Worm (Caenorhabditis elegans): Measurements from ENCODE around the gene Y38E10A.8.

Y38E10A.8 gene

ce11 chrII:12654447-12654846 lies 47.4 kb downstream of the Y38E10A.8 start, which contains the start of gene rgs-4 (continued):
- no peak for TF ChIP-seq fkh-3 (tag; optimal IDR thresholded peaks at IDR 0.05)
- no peak for TF ChIP-seq K11D2.4 (GFP tag; IDR thresholded peaks at IDR 0.05)

DNA sequence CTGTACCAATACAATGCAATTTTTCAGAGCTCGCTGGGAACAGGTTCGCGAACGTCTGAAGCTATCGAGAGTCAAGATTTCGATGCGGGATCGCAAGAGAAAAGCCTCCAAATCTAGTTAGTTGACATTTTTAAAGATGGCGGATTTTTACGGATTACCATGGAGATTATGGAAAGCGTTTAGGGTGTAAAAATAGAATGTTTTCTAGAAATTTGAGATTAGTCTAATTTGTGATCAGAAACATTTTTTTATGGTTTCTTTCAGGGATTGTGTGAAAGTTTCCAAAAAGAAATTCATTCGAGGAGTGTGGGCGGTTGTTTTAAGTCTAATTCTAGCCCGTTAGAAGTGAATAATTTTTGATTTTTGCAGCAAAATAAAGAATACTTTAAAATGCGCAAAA lies 48.8 kb downstream of the Y38E10A.8 start:
- TF ChIP-seq ztf-28 (GFP tag; IDR thresholded peaks at IDR 0.05) (no peak), cebp-2 (GFP tag; IDR thresholded peaks at IDR 0.05) (no peak), athp-1 (tag; optimal IDR thresholded peaks at IDR 0.05) (no peak), B0261.1 (tag; optimal IDR thresholded peaks at IDR 0.05) (no peak)

ce11 chrII:12657620-12658019 lies 50.6 kb downstream of the Y38E10A.8 start:
- TF ChIP-seq ztf-6 (GFP tag; IDR thresholded peaks at IDR 0.05) (no peak), ama-1 (optimal IDR thresholded peaks at IDR 0.05) (no peak), ama-1 (GFP tag; optimal IDR thresholded peaks at IDR 0.05) (no peak)
